Fruit fly (Drosophila melanogaster): ENCODE measurements around the gene Dpm1.
A peak's percentile ranks its signal among the peaks of the same experiment; 100 is the strongest.

Gene Dpm1

DNA sequence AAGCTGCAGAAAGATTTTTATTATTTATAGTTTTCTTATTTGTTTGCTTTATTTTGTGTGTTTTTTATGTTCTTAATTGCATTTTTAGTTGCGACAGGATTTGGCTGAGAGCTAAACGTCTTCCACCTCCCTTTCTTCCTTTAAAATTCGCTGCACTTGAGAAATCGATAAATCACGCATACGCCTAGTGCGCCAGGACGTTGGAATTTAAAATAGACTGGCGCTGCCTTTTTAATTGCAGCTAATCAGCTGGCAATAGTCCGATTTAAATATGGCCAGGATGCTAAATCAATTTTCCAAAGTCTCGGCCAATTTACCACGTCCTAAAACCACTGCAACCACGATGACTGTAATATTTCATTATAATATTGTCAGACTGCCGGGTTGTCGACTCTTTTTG, 676 bp upstream of the Dpm1 start:
- TF ChIP-seq Clk (GFP tag; optimal IDR thresholded peaks at IDR 0.05) (no peak), CG1620 (GFP tag; optimal IDR thresholded peaks at IDR 0.05) (no peak), CG14711 (tag; optimal IDR thresholded peaks at IDR 0.05) (no peak), CG11617 (GFP tag; optimal IDR thresholded peaks at IDR 0.05) (no peak), CG5204 (GFP tag; optimal IDR thresholded peaks at IDR 0.05) (no peak), cic (GFP tag; optimal IDR thresholded peaks at IDR 0.05) (no peak), toe (GFP tag; optimal IDR thresholded peaks at IDR 0.05) (no peak), CG7101 (tag; optimal IDR thresholded peaks at IDR 0.05) (no peak), CG7045 (GFP tag; optimal IDR thresholded peaks at IDR 0.05) (no peak), CG33017 (tag; optimal IDR thresholded peaks at IDR 0.05) (no peak), kay (GFP tag; ENCODE audit: borderline replicate concordance) (no peak), Hr96 (GFP tag; optimal IDR thresholded peaks at IDR 0.05) (no peak), tj (GFP tag; optimal IDR thresholded peaks at IDR 0.05) (no peak), Mnt (GFP tag; optimal IDR thresholded peaks at IDR 0.05) (no peak), Crg-1 (GFP tag; optimal IDR thresholded peaks at IDR 0.05) (no peak)

DNA sequence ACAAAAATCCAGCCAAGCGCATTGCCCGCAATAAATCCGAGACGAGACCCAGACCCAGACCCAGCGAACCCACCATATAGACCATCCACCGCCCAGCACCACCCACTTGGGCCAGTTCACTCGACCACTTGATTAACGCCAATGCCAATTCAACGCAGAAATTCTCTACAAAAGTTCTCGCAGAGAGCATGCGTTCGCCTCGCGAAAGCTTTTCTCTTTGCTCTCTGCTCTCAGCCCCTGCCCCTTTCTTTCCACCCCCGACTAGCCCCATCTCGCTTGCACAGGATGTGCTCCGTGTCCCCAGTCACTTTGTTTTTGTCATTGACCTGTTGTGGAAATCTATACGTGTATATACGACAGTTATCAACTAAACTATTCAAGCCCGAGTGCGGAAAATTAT, 6.6 kb downstream of the Dpm1 start:
- TF ChIP-seq CG12768 (GFP tag; optimal IDR thresholded peaks at IDR 0.05) (peak; percentile 4), pad (GFP tag; optimal IDR thresholded peaks at IDR 0.05) (no peak)

DNA sequence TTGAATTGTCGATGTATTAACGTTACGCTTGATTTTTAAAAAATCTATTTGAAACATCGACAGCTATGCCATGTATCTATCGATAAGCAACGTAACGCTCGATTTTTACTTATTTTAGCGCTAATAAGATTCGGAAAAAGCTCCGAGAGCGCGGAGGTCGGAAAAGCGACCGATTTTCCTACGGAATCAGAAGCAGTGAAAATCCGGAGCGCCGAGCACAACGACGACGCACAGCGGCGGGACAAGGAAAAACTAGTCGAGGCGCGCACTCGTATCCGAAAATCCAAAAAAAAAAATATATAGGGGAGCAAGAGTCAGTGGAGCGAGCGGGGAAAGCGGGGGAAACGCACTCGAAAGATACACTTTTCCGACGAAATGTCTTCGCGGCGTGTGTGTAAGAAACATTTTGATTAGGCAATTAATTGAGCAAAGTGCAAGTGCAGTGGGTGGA, 7.5 kb downstream of the Dpm1 start, which contains the start of gene CG10132:
Gene CG10132 (plus strand): TSS at position 189 of the 451 bp plus-strand sequence.
- no peak for TF ChIP-seq CG5204 (GFP tag; optimal IDR thresholded peaks at IDR 0.05)

dm6 chr2L:19517154-19517814, 8.9 kb downstream of the Dpm1 start, which contains the start of gene Hasp:
Gene Hasp (minus strand): TSS chr2L:19517204.
- no peak for TF ChIP-seq toe (GFP tag; optimal IDR thresholded peaks at IDR 0.05)
- no peak for TF ChIP-seq Clk (GFP tag; optimal IDR thresholded peaks at IDR 0.05)
- peak; percentile 8 for TF ChIP-seq CG14711 (tag; optimal IDR thresholded peaks at IDR 0.05)
- TF ChIP-seq CG5204 (GFP tag; optimal IDR thresholded peaks at IDR 0.05), result peak; percentile 25
- TF ChIP-seq CG7101 (tag; optimal IDR thresholded peaks at IDR 0.05), result no peak
- no peak for TF ChIP-seq CG12768 (GFP tag; optimal IDR thresholded peaks at IDR 0.05)
- TF ChIP-seq CG7045 (GFP tag; optimal IDR thresholded peaks at IDR 0.05), result peak; percentile 25
- TF ChIP-seq kay (GFP tag; ENCODE audit: borderline replicate concordance), result no peak

DNA sequence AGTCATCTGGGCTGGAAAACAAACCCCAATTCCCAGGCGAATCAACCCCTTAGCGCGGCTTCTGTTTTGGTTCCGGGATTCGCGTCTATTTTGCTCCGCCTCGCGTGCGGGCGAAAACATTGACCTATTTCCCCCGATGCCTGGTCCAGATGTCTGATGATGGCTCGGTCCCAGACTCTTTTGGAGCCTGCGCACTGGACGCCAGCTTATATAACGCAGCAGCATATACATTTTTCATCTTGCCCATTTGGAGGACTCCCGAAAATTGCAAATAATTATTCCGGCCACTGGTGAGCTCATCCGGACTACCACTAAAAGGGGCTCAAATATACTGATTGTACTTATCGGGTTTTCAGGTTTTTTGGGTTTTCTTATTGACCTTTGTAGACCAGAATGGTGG, 10.1 kb downstream of the Dpm1 start:
- TF ChIP-seq CG5204 (GFP tag; optimal IDR thresholded peaks at IDR 0.05) (no peak), toe (GFP tag; optimal IDR thresholded peaks at IDR 0.05) (no peak), cic (GFP tag; optimal IDR thresholded peaks at IDR 0.05) (no peak), CG7101 (tag; optimal IDR thresholded peaks at IDR 0.05) (no peak), CG12768 (GFP tag; optimal IDR thresholded peaks at IDR 0.05) (no peak), bab1 (GFP tag; optimal IDR thresholded peaks at IDR 0.05) (no peak), kay (GFP tag; ENCODE audit: borderline replicate concordance) (no peak)

DNA sequence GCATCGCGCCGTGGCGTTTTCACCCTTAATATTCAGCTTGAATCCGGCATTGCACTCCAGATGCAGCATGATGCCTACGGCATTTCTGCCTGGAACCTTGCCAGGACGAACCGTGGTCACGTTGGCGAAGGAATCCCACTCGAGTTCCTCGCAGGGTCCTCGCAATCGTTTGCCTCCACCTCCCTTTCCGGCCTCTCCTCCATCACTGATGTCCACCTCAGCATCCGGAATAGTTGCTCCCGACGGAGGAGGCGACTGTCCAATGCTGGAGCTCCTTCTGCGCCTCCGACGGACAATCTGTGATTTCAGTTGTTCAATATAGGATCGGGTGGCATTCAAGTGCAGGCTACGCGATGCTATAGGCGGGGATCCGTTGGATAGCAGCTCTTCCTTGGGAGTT, 14.0 kb downstream of the Dpm1 start:
- TF ChIP-seq ovo (GFP tag; optimal IDR thresholded peaks at IDR 0.05) (no peak), CG12768 (GFP tag; optimal IDR thresholded peaks at IDR 0.05) (no peak), toe (GFP tag; optimal IDR thresholded peaks at IDR 0.05) (no peak), kay (GFP tag; ENCODE audit: borderline replicate concordance) (no peak), pad (GFP tag; optimal IDR thresholded peaks at IDR 0.05) (no peak)

DNA sequence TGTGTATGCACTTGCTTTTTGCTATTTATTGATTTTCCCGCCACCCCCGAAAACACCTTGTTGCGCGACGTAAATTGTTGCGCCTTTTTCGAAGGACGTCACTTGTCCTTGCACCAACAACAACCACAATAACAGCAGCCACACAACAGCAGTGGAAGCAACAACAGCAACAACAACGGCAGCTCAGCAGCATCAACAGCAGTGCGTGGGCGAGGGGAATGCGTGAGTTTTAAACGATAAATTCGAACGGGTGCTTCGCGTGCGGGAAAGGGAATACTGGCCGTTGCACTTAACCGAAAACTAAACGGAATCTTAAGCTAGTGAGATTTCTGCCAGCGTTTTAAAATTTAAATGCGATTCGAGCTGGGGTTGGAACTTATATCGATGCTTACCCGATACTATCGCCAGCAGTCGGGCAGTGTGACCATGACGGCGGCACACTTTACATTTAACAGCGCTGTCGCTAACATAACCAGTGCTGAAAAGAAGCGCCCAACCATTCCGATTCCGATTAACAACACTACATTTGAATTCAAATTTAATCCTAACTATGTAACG, 17.7 kb downstream of the Dpm1 start, which contains the start of gene cyst:
Gene cyst (minus strand): TSS at position 404 of the 558 bp plus-strand sequence.
- TF ChIP-seq cnc (optimal IDR thresholded peaks at IDR 0.05), result no peak
- peak; percentile 74 for TF ChIP-seq Crg-1 (GFP tag; optimal IDR thresholded peaks at IDR 0.05)
- peak; percentile 3 for TF ChIP-seq CG33017 (tag; optimal IDR thresholded peaks at IDR 0.05)
- peak; percentile 60 for TF ChIP-seq Mnt (GFP tag; optimal IDR thresholded peaks at IDR 0.05)
- TF ChIP-seq Clk (GFP tag; optimal IDR thresholded peaks at IDR 0.05), result no peak
- peak; percentile 53 for TF ChIP-seq CG7101 (tag; optimal IDR thresholded peaks at IDR 0.05)
- no peak for TF ChIP-seq CG12768 (GFP tag; optimal IDR thresholded peaks at IDR 0.05)
- peak; percentile 37 for TF ChIP-seq cic (GFP tag; optimal IDR thresholded peaks at IDR 0.05)
- TF ChIP-seq CG11617 (GFP tag; optimal IDR thresholded peaks at IDR 0.05), result peak; percentile 10
- peak; percentile 52 for TF ChIP-seq tj (GFP tag; optimal IDR thresholded peaks at IDR 0.05)
- TF ChIP-seq bab1 (GFP tag; optimal IDR thresholded peaks at IDR 0.05), result peak; percentile 44
- peak; percentile 6 for TF ChIP-seq CG7045 (GFP tag; optimal IDR thresholded peaks at IDR 0.05)
- no peak for TF ChIP-seq kay (GFP tag; ENCODE audit: borderline replicate concordance)
- TF ChIP-seq CG5204 (GFP tag; optimal IDR thresholded peaks at IDR 0.05), result peak; percentile 29
- peak; percentile 70 for TF ChIP-seq pad (GFP tag; optimal IDR thresholded peaks at IDR 0.05)
- TF ChIP-seq toe (GFP tag; optimal IDR thresholded peaks at IDR 0.05), result peak; percentile 42
- peak; percentile 75 for TF ChIP-seq CG1620 (GFP tag; optimal IDR thresholded peaks at IDR 0.05)
- peak; percentile 13 for TF ChIP-seq CG14711 (tag; optimal IDR thresholded peaks at IDR 0.05)
- peak; percentile 45 for TF ChIP-seq ovo (GFP tag; optimal IDR thresholded peaks at IDR 0.05)
- peak; percentile 61 for TF ChIP-seq Hr96 (GFP tag; optimal IDR thresholded peaks at IDR 0.05)

Data from whole organism, adult.